Fruit fly (Drosophila melanogaster): ENCODE data around the gene CG13392.

Gene CG13392

DNA sequence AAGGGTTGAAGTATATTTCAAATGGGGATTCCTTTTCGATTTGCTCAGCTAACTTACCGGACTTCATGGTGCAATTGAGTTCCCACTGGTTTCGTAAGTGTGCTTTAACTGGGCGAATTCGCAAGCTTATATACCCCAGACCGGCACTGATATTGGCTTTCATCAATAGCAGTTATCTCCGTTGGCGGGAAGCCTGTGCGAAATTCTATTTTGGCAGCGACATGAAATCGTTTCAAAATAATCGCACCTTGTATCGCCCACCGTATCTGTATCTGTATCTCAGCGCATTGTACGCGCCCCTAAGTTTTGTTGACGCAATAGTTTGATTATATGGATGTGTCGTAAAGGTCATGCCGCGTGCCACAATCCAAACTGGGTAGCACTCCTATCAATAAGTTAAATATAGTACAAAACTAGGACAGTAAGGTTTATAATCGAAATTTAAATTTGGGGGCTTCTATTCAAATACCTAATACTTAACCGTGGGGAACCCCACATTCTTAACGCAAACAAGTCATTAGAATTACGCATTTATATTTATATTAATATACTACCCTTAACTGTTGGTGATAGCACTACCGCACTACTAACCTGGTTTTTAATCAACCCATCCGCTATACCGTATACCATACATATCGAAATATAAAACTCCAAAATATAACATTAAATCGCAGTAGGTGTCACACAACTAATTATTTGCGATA is 13.5 kb upstream of the CG13392 start, which contains the start of the genes Peritrophin-15a and CG13385:
Peritrophin-15a (minus strand) TSS at position 101 of the 704 bp plus-strand sequence.
CG13385 (plus strand) TSS at position 654 of the 704 bp plus-strand sequence.
- no peak for TF ChIP-seq psq (optimal IDR thresholded peaks at IDR 0.05)
- TF ChIP-seq pan (optimal IDR thresholded peaks at IDR 0.05) = no peak
- TF ChIP-seq EcR (GFP tag; optimal IDR thresholded peaks at IDR 0.05) = no peak
- no peak for TF ChIP-seq usp (GFP tag; optimal IDR thresholded peaks at IDR 0.05)
- no peak for TF ChIP-seq CG8478 (optimal IDR thresholded peaks at IDR 0.05)
- TF ChIP-seq Dll (optimal IDR thresholded peaks at IDR 0.05) = no peak

DNA sequence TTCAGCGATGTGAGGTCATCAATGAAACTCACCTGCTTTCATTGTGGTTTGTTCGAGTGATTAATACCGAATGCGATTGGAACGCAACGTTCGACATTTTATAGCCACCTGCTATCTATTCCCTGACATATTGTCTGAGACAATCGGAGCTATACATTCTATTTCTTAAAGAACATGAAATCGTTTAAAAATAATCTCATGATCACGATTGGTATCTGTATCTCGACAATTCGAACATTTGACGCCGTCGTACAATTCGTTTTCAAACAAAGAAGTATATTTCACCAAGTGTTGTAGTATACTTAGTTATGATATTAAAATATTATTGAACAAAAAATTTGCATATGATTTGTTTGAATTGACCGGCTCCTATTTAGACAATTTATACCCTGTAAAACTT is 12.2 kb upstream of the CG13392 start, which contains the start of gene Peritrophin-15b:
Peritrophin-15b (minus strand) TSS at position 101 of the 400 bp plus-strand sequence.
- TF ChIP-seq EcR (GFP tag; optimal IDR thresholded peaks at IDR 0.05) = no peak
- TF ChIP-seq pan (optimal IDR thresholded peaks at IDR 0.05) = no peak
- no peak for TF ChIP-seq CG8478 (optimal IDR thresholded peaks at IDR 0.05)
- TF ChIP-seq Dll (optimal IDR thresholded peaks at IDR 0.05) = no peak
- TF ChIP-seq usp (GFP tag; optimal IDR thresholded peaks at IDR 0.05) = no peak
- no peak for TF ChIP-seq psq (optimal IDR thresholded peaks at IDR 0.05)

DNA sequence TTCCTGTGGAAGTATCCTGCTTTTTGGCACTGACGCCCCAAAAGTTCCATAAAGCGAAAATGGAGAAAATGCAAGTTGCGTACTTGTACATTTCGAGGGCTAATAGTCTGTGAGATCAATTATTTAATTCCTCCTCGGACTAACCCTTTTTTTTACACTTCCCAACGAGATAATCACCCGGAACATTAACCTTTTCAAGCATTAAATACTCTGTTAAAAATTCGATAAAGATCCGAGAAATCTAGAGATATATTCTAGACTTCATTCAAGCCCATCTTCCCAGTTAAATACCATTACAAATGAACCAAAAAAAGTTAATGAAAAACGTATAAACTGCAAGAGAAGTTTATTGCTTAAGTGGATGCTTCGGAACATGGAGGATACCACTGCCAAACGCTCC is 11.6 kb upstream of the CG13392 start, which contains the start of gene lectin-29Ca:
lectin-29Ca (minus strand) TSS at position 101 of the 400 bp plus-strand sequence.
- TF ChIP-seq EcR (GFP tag; optimal IDR thresholded peaks at IDR 0.05) (no peak), psq (optimal IDR thresholded peaks at IDR 0.05) (no peak), CG8478 (optimal IDR thresholded peaks at IDR 0.05) (no peak), usp (GFP tag; optimal IDR thresholded peaks at IDR 0.05) (no peak), Dll (optimal IDR thresholded peaks at IDR 0.05) (no peak), pan (optimal IDR thresholded peaks at IDR 0.05) (no peak)

DNA sequence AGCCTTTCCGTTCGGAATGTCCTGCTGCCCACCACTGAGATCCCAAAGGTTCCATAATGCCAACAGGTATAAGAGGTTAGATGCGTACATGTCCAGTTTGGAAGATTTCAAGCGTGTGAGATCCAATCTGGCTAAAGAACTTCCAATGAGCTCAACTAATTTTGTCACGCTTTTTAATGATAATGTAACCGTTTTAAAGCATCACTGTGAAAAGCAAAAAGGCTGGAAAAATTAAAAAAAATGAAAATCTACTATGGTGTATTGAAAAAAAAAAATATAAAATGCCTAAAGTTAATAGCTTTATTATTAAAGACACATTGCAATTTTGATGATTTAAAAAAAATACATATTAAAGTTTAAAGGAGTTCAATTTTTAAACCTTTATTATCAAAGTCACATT is 10.5 kb upstream of the CG13392 start, which contains the start of gene Acp29AB:
Acp29AB (minus strand) TSS at position 101 of the 400 bp plus-strand sequence.
- TF ChIP-seq pan (optimal IDR thresholded peaks at IDR 0.05) = no peak
- no peak for TF ChIP-seq usp (GFP tag; optimal IDR thresholded peaks at IDR 0.05)
- no peak for TF ChIP-seq psq (optimal IDR thresholded peaks at IDR 0.05)
- TF ChIP-seq Dll (optimal IDR thresholded peaks at IDR 0.05) = no peak
- TF ChIP-seq CG8478 (optimal IDR thresholded peaks at IDR 0.05) = no peak
- TF ChIP-seq EcR (GFP tag; optimal IDR thresholded peaks at IDR 0.05) = no peak

- TF ChIP-seq CG8478 (optimal IDR thresholded peaks at IDR 0.05) (no peak), pan (optimal IDR thresholded peaks at IDR 0.05) (no peak), usp (GFP tag; optimal IDR thresholded peaks at IDR 0.05) (no peak), EcR (GFP tag; optimal IDR thresholded peaks at IDR 0.05) (no peak), psq (optimal IDR thresholded peaks at IDR 0.05) (no peak), Dll (optimal IDR thresholded peaks at IDR 0.05) (no peak)
Observed at dm6 chr2L:8392298-8392697, 9.7 kb upstream of the CG13392 start, which contains the start of gene CG42820. Gene CG42820, minus strand, starts transcription at chr2L:8392398.

- no peak for TF ChIP-seq psq (optimal IDR thresholded peaks at IDR 0.05)
- TF ChIP-seq usp (GFP tag; optimal IDR thresholded peaks at IDR 0.05) = no peak
- TF ChIP-seq EcR (GFP tag; optimal IDR thresholded peaks at IDR 0.05) = no peak
- TF ChIP-seq Dll (optimal IDR thresholded peaks at IDR 0.05) = no peak
- TF ChIP-seq CG8478 (optimal IDR thresholded peaks at IDR 0.05) = no peak
- no peak for TF ChIP-seq pan (optimal IDR thresholded peaks at IDR 0.05)
Observed at dm6 chr2L:8389231-8389630, 6.6 kb upstream of the CG13392 start, which contains the start of gene CG42819. Gene CG42819, minus strand, starts transcription at chr2L:8389331.

DNA sequence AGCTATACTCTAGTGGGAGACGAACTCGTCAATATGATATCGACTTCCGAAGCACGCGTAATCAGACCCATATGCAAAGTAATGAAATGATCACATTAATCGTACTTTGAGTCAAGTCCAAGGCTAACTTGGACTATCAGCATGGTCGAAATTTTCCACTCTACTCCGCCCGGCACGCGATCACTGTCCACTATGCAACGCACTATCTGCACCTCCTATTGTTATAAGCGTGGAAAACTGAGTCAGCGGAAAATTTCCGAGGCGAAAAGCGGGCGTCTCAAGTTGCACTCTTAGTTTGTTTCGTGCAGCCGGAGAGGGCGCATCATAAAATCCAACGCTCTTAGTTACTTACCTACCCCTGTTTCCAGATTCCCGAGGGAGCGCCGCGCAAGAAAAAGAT is 3.2 kb upstream of the CG13392 start:
- no peak for TF ChIP-seq CG8478 (optimal IDR thresholded peaks at IDR 0.05)

- TF ChIP-seq pan (optimal IDR thresholded peaks at IDR 0.05) = no peak
- no peak for TF ChIP-seq Dll (optimal IDR thresholded peaks at IDR 0.05)
- no peak for TF ChIP-seq psq (optimal IDR thresholded peaks at IDR 0.05)
- TF ChIP-seq EcR (GFP tag; optimal IDR thresholded peaks at IDR 0.05) = no peak
- TF ChIP-seq usp (GFP tag; optimal IDR thresholded peaks at IDR 0.05) = no peak
- no peak for TF ChIP-seq CG8478 (optimal IDR thresholded peaks at IDR 0.05)
Observed at dm6 chr2L:8384985-8385519, 2.4 kb upstream of the CG13392 start.

- no peak for TF ChIP-seq pan (optimal IDR thresholded peaks at IDR 0.05)
- no peak for TF ChIP-seq EcR (GFP tag; optimal IDR thresholded peaks at IDR 0.05)
- no peak for TF ChIP-seq Dll (optimal IDR thresholded peaks at IDR 0.05)
- TF ChIP-seq psq (optimal IDR thresholded peaks at IDR 0.05) = no peak
Observed at dm6 chr2L:8384108-8384601, 1.5 kb upstream of the CG13392 start, which contains the start of the genes Dad1 and CG13384. Gene Dad1, minus strand, starts transcription at chr2L:8384137. Gene CG13384, plus strand, starts transcription at chr2L:8384455.

- no peak for TF ChIP-seq CG8478 (optimal IDR thresholded peaks at IDR 0.05)
- no peak for TF ChIP-seq Dll (optimal IDR thresholded peaks at IDR 0.05)
- TF ChIP-seq usp (GFP tag; optimal IDR thresholded peaks at IDR 0.05) = no peak
- no peak for TF ChIP-seq pan (optimal IDR thresholded peaks at IDR 0.05)
- TF ChIP-seq psq (optimal IDR thresholded peaks at IDR 0.05) = no peak
- TF ChIP-seq EcR (GFP tag; optimal IDR thresholded peaks at IDR 0.05) = no peak
Observed at dm6 chr2L:8381508-8382036, 1.0 kb downstream of the CG13392 start, which contains the start of gene AlaRS. Gene AlaRS, minus strand, starts transcription at chr2L:8381764.

dm6 chr2L:8376717-8377116 is 5.9 kb downstream of the CG13392 start, which contains the start of the genes CG13390 and CG17294:
Gene CG13390, minus strand, starts transcription at chr2L:8376797.
Gene CG17294, plus strand, starts transcription at chr2L:8377035.
- TF ChIP-seq psq (optimal IDR thresholded peaks at IDR 0.05) (no peak), CG8478 (optimal IDR thresholded peaks at IDR 0.05) (no peak), Dll (optimal IDR thresholded peaks at IDR 0.05) (no peak), EcR (GFP tag; optimal IDR thresholded peaks at IDR 0.05) (no peak), usp (GFP tag; optimal IDR thresholded peaks at IDR 0.05) (no peak), pan (optimal IDR thresholded peaks at IDR 0.05) (no peak)
